Fruit fly (Drosophila melanogaster) whole organism, embryonic: ENCODE results near the gene Invadolysin.

Experiments used
- CG10543 ChIP-seq: fragments of 200-800 bp; sonication (Bioruptor generic); optimal IDR thresholded peaks from 3 replicates; lab custom pipeline; 2017; ENCODE audit warnings: missing biosample characterization, mild to moderate bottlenecking, missing genetic modification characterization, moderate library complexity
- CG10565 ChIP-seq: fragments of 200-800 bp; sonication (Bioruptor generic); optimal IDR thresholded peaks from 3 replicates; lab custom pipeline; 2016; ENCODE audit warnings: missing biosample characterization, mild to moderate bottlenecking, missing genetic modification characterization
- CG11560 ChIP-seq: fragments of 200-800 bp; sonication (Bioruptor generic); IDR thresholded peaks from 3 replicates; pipeline ENCODE4 v1.3.6; 2022; ENCODE audit warnings: missing biosample characterization, missing genetic modification characterization
- CG12769 ChIP-seq: fragments of 200-800 bp; sonication (Bioruptor generic); optimal IDR thresholded peaks from 2 replicates; lab custom pipeline; 2019; ENCODE audit warnings: missing biosample characterization, mild to moderate bottlenecking, missing genetic modification characterization, moderate library complexity
- CG13894 ChIP-seq: fragments of 200-800 bp; sonication (Bioruptor generic); optimal IDR thresholded peaks from 3 replicates; lab custom pipeline; 2018; ENCODE audit warnings: missing biosample characterization, mild to moderate bottlenecking, missing genetic modification characterization, moderate library complexity
- CG15601 ChIP-seq: fragments of 200-800 bp; sonication (Bioruptor generic); optimal IDR thresholded peaks from 3 replicates; lab custom pipeline; 2019; ENCODE audit warnings: missing biosample characterization, mild to moderate bottlenecking, missing genetic modification characterization, moderate library complexity
- CG15696 ChIP-seq: fragments of 200-800 bp; sonication (Bioruptor generic); optimal IDR thresholded peaks from 2 replicates; lab custom pipeline; 2019; ENCODE audit warnings: missing biosample characterization, mild to moderate bottlenecking, missing genetic modification characterization, moderate library complexity
- CG2199 ChIP-seq: fragments of 200-800 bp; sonication (Bioruptor generic); IDR thresholded peaks from 3 replicates; pipeline ENCODE4 v1.3.6; 2022; ENCODE audit warnings: missing biosample characterization, missing genetic modification characterization
- CG2875 ChIP-seq: fragments of 200-800 bp; sonication (Bioruptor generic); optimal IDR thresholded peaks from 2 replicates; lab custom pipeline; 2017; ENCODE audit warnings: missing biosample characterization, mild to moderate bottlenecking, missing genetic modification characterization, missing genetic modification reagents
- CG6791 ChIP-seq: fragments of 200-800 bp; sonication (Bioruptor generic); IDR thresholded peaks from 3 replicates; pipeline ENCODE4 v1.3.6; 2022; ENCODE audit warnings: missing biosample characterization, missing genetic modification characterization; ENCODE audit not compliant: partially characterized antibody
- CG7271 ChIP-seq: fragments of 200-800 bp; sonication (Bioruptor generic); optimal IDR thresholded peaks from 2 replicates; lab custom pipeline; 2018; ENCODE audit warnings: missing biosample characterization, mild to moderate bottlenecking, missing genetic modification characterization, moderate library complexity
- CG7372 ChIP-seq: fragments of 200-800 bp; sonication (Bioruptor generic); IDR thresholded peaks from 2 replicates; pipeline ENCODE4 v1.3.6; 2022; ENCODE audit warnings: missing biosample characterization, missing genetic modification characterization
- CG7987 ChIP-seq: fragments of 200-800 bp; sonication (Bioruptor generic); optimal IDR thresholded peaks from 2 replicates; lab custom pipeline; 2018; ENCODE audit warnings: missing biosample characterization, mild to moderate bottlenecking, missing genetic modification characterization, moderate library complexity
- CG8281 ChIP-seq: fragments of 200-800 bp; sonication (Bioruptor generic); optimal IDR thresholded peaks from 2 replicates; lab custom pipeline; 2018; ENCODE audit warnings: missing biosample characterization, mild to moderate bottlenecking, missing genetic modification characterization, moderate library complexity
- CG8290 ChIP-seq, 3 experiments: fragments of 200-800 bp; sonication (Bioruptor generic); optimal IDR thresholded peaks; 2 replicates each; lab custom pipeline; 2016 to 2019; ENCODE audit warnings: missing biosample characterization in 3 of 3, missing genetic modification characterization in 3 of 3, mild to moderate bottlenecking in 2 of 3, moderate library complexity in 1 of 3
- CG9437 ChIP-seq: fragments of 200-800 bp; sonication (Bioruptor generic); optimal IDR thresholded peaks from 2 replicates; lab custom pipeline; 2018; ENCODE audit warnings: missing biosample characterization, mild to moderate bottlenecking, missing genetic modification characterization
- CG9932 ChIP-seq: fragments of 200-800 bp; sonication (Bioruptor generic); IDR thresholded peaks from 2 replicates; pipeline ENCODE4 v1.3.6; 2022; ENCODE audit warnings: missing biosample characterization, missing genetic modification characterization
- D19A ChIP-seq: fragments of 200-800 bp; optimal IDR thresholded peaks from 3 replicates; lab custom pipeline; 2019; ENCODE audit warnings: missing biosample characterization, mild to moderate bottlenecking, missing genetic modification characterization, moderate library complexity
- Hmr ChIP-seq: fragments of 200-800 bp; sonication (Bioruptor generic); optimal IDR thresholded peaks from 3 replicates; lab custom pipeline; 2017; ENCODE audit warnings: mild to moderate bottlenecking, missing biosample characterization, missing genetic modification reagents, missing genetic modification characterization
- Med ChIP-seq: fragments of 200-800 bp; sonication (Bioruptor generic); peaks from one replicate; lab custom pipeline; 2016; ENCODE audit warnings: missing biosample characterization, missing genetic modification characterization, mild to moderate bottlenecking, inconsistent platforms, moderate library complexity
- Mrtf ChIP-seq: fragments of 200-800 bp; sonication (Bioruptor generic); IDR thresholded peaks from 3 replicates; pipeline ENCODE4 v1.3.6; 2022; ENCODE audit warnings: missing biosample characterization, missing genetic modification characterization
- NC2β ChIP-seq: fragments of 200-800 bp; sonication (Bioruptor generic); optimal IDR thresholded peaks from 2 replicates; lab custom pipeline; 2016; ENCODE audit warnings: missing biosample characterization, missing genetic modification characterization
- NFAT ChIP-seq: fragments of 200-800 bp; sonication (Bioruptor generic); IDR thresholded peaks from 2 replicates; pipeline ENCODE4 v1.3.6; 2022; ENCODE audit warnings: missing biosample characterization, missing genetic modification characterization
- Optix ChIP-seq: fragments of 200-800 bp; sonication (Bioruptor generic); IDR thresholded peaks from 3 replicates; pipeline ENCODE4 v1.3.6; 2022; ENCODE audit warnings: missing biosample characterization, missing genetic modification characterization
- Pdp1 ChIP-seq, 2 experiments: fragments of 200-800 bp; sonication (Bioruptor generic); optimal IDR thresholded peaks; 3 replicates each; lab custom pipeline; 2016; ENCODE audit warnings: missing biosample characterization in 2 of 2, missing genetic modification characterization in 2 of 2, mild to moderate bottlenecking in 1 of 2, moderate library complexity in 1 of 2
- Ravus ChIP-seq: fragments of 200-800 bp; sonication (Bioruptor generic); IDR thresholded peaks from 2 replicates; pipeline ENCODE4 v1.3.6; 2022; ENCODE audit warnings: missing biosample characterization, missing genetic modification characterization
- Rfx ChIP-seq: fragments of 200-800 bp; sonication (Bioruptor generic); IDR thresholded peaks from 2 replicates; pipeline ENCODE4 v1.3.6; 2022; ENCODE audit warnings: missing biosample characterization, missing genetic modification characterization
- Xbp1 ChIP-seq: fragments of 200-800 bp; sonication (Bioruptor generic); optimal IDR thresholded peaks from 3 replicates; lab custom pipeline; 2016; ENCODE audit warnings: missing biosample characterization, mild to moderate bottlenecking, missing genetic modification characterization
- aop ChIP-seq: fragments of 200-800 bp; sonication (Bioruptor generic); IDR thresholded peaks from 2 replicates; pipeline ENCODE4 v1.3.6; 2022; ENCODE audit warnings: missing biosample characterization, missing genetic modification characterization
- bigmax ChIP-seq: fragments of 200-800 bp; sonication (Bioruptor generic); optimal IDR thresholded peaks from 2 replicates; lab custom pipeline; 2018; ENCODE audit warnings: missing biosample characterization, mild to moderate bottlenecking, missing genetic modification characterization
- caup ChIP-seq: fragments of 200-800 bp; sonication (Bioruptor generic); optimal IDR thresholded peaks from 3 replicates; lab custom pipeline; 2017; ENCODE audit warnings: missing biosample characterization, mild to moderate bottlenecking, missing genetic modification characterization, moderate library complexity; ENCODE audit not compliant: severe bottlenecking
- chinmo ChIP-seq: fragments of 200-800 bp; sonication (Bioruptor generic); IDR thresholded peaks from 4 replicates; pipeline ENCODE4 v1.3.6; 2022; ENCODE audit warnings: missing biosample characterization, missing genetic modification characterization; ENCODE audit not compliant: partially characterized antibody
- croc ChIP-seq: fragments of 200-800 bp; sonication (Bioruptor generic); conservative IDR thresholded peaks from 3 replicates; pipeline ENCODE4 v1.3.6; 2022; ENCODE audit warnings: missing biosample characterization, missing genetic modification characterization
- crol ChIP-seq: fragments of 200-800 bp; sonication (Bioruptor generic); IDR thresholded peaks from 2 replicates; pipeline ENCODE4 v1.3.6; 2022; ENCODE audit warnings: missing biosample characterization, missing genetic modification characterization
- dati ChIP-seq: fragments of 200-800 bp; sonication (Bioruptor generic); IDR thresholded peaks from 2 replicates; pipeline ENCODE4 v1.3.6; 2022; ENCODE audit warnings: missing biosample characterization, missing genetic modification characterization
- hb ChIP-seq: fragments of 200-800 bp; sonication (Bioruptor generic); IDR thresholded peaks from 3 replicates; pipeline ENCODE4 v1.3.6; 2022; ENCODE audit warnings: missing biosample characterization, missing genetic modification characterization; ENCODE audit not compliant: partially characterized antibody
- lab ChIP-seq: fragments of 200-800 bp; sonication (Bioruptor generic); optimal IDR thresholded peaks from 3 replicates; lab custom pipeline; 2017; ENCODE audit warnings: missing biosample characterization, missing genetic modification characterization, mild to moderate bottlenecking, moderate library complexity, missing genetic modification reagents
- sd ChIP-seq: fragments of 200-800 bp; sonication (Bioruptor generic); optimal IDR thresholded peaks from 3 replicates; lab custom pipeline; 2018; ENCODE audit warnings: missing biosample characterization, mild to moderate bottlenecking, missing genetic modification characterization, moderate library complexity
- shn ChIP-seq: fragments of 200-800 bp; sonication (Bioruptor generic); optimal IDR thresholded peaks from 3 replicates; lab custom pipeline; 2016; ENCODE audit warnings: missing biosample characterization, missing genetic modification characterization
- sob ChIP-seq: fragments of 200-800 bp; sonication (Bioruptor generic); IDR thresholded peaks from 2 replicates; pipeline ENCODE4 v1.3.6; 2022; ENCODE audit warnings: missing biosample characterization, missing genetic modification characterization
- yki ChIP-seq: fragments of >200 bp; optimal IDR thresholded peaks from 3 replicates; lab custom pipeline; 2018

Gene Invadolysin

DNA sequence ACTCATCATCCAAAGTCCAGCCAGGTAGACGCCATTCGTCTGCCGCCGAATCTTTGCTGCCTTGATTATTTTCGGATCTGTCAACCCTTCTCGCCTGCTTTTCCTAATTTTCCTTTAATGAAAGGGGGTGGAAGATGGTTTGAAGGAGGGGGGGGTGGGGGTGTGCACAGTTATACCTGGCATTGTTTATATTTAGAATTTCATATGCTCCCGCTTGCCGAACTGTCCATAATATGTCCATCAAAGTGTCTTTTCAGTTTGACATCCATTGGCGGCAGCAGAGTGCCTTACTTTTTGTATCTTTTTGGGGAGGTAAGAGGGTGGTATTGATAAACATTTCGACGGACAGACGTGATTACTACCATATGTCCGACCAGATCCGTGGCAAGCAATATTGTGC lies 6.7 kb upstream of the Invadolysin start (continued):
- TF ChIP-seq hb, result no peak

DNA sequence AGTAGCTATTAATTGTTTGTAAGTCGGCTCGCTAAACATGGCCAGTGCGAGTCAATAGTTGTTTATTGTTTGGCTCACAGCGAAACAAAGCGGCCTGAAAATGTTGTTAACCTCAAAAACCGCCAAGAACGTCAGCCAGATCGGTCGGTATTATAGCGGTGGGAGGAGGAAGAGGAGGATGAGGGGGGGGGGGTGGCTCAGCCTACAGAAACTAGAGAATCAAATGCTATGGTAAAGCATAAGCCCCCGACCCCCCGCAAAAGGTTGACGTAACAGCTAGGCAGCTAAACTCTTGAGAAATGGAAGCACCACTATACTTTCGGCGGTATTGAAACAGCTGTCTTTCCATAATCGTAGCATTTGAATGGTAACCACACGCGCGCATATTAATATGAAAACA lies 5.6 kb upstream of the Invadolysin start:
- TF ChIP-seq Optix (GFP tag; lab: Robert Waterston, UW), result no peak
- TF ChIP-seq CG7271, result no peak
- TF ChIP-seq chinmo (GFP tag; lab: Robert Waterston, UW), result peak; percentile 58; the same call in 1 of the 4 replicates
- no peak for TF ChIP-seq CG2875
- TF ChIP-seq CG9437 (GFP tag; lab: Kevin White, UChicago), result no peak
- TF ChIP-seq CG11560, result no peak
- peak; percentile 30 for TF ChIP-seq CG12769 (tag; lab: Kevin White, UChicago)
- TF ChIP-seq CG2199 (GFP tag; lab: Robert Waterston, UW), result no peak
- no peak for TF ChIP-seq croc (GFP tag; lab: Robert Waterston, UW)
- TF ChIP-seq CG7372 (GFP tag; lab: Robert Waterston, UW), result no peak
- TF ChIP-seq CG7987 (GFP tag; lab: Kevin White, UChicago), result no peak
- TF ChIP-seq lab (GFP tag; lab: Kevin White, UChicago), result peak; percentile 3
- peak; percentile 71 for TF ChIP-seq CG13894 (tag; lab: Kevin White, UChicago)
- TF ChIP-seq CG15696 (tag; lab: Kevin White, UChicago), result no peak
- no peak for TF ChIP-seq yki (lab: Kevin White, UChicago)
- no peak for TF ChIP-seq NC2β (GFP tag; lab: Kevin White, UChicago)
- no peak for TF ChIP-seq shn
- TF ChIP-seq Mrtf (GFP tag; lab: Robert Waterston, UW), result no peak
- TF ChIP-seq caup, result no peak
- TF ChIP-seq sd (tag; lab: Kevin White, UChicago), result peak; percentile 3
- TF ChIP-seq CG8281 (tag; lab: Kevin White, UChicago), result peak; percentile 8
- TF ChIP-seq NFAT (GFP tag; lab: Robert Waterston, UW), result 0 out of 2 replicates have a peak, but pooled peaks have one; percentile 13
- no peak for TF ChIP-seq CG8290 (GFP tag; optimal IDR thresholded peaks at IDR 0.05; lab: Kevin White, UChicago)
- peak in 1 of 2 experiments; percentile 30 for TF ChIP-seq CG8290 (tag; optimal IDR thresholded peaks at IDR 0.05; lab: Kevin White, UChicago)
- peak; percentile 86 for TF ChIP-seq crol
- no peak for TF ChIP-seq dati (GFP tag; lab: Robert Waterston, UW)
- no peak for TF ChIP-seq CG10565 (GFP tag; lab: Kevin White, UChicago)
- TF ChIP-seq Hmr (GFP tag; lab: Kevin White, UChicago), result peak; percentile 13
- TF ChIP-seq D19A (tag; lab: Kevin White, UChicago), result no peak
- no peak for TF ChIP-seq aop (GFP tag; lab: Robert Waterston, UW)
- TF ChIP-seq CG9932, result peak; percentile 34; the same call in 1 of the 2 replicates
- 0 out of 3 replicates have a peak, but pooled peaks have one; percentile 15 for TF ChIP-seq CG6791 (GFP tag; lab: Robert Waterston, UW)
- peak; percentile 26 for TF ChIP-seq Med (GFP tag; lab: Kevin White, UChicago)
- TF ChIP-seq CG15601 (tag; lab: Kevin White, UChicago), result no peak
- no peak for TF ChIP-seq Xbp1 (GFP tag; lab: Kevin White, UChicago)
- TF ChIP-seq Ravus (GFP tag; lab: Robert Waterston, UW), result no peak
- TF ChIP-seq Rfx (GFP tag; lab: Robert Waterston, UW), result peak; percentile 23
- TF ChIP-seq bigmax, result peak; percentile 72
- TF ChIP-seq sob (GFP tag; lab: Robert Waterston, UW), result 0 out of 2 replicates have a peak, but pooled peaks have one; percentile 21
- peak in 1 of 2 experiments; percentile 38 for TF ChIP-seq Pdp1 (GFP tag; optimal IDR thresholded peaks at IDR 0.05; lab: Kevin White, UChicago)
- no peak for TF ChIP-seq CG10543 (GFP tag; lab: Kevin White, UChicago)
